Worm (Caenorhabditis elegans) whole organism, L1 larva: Measurements from ENCODE around the gene F59B1.2.

Experiments
- C04F5.9 ChIP-seq: sonication (generic microtip); optimal IDR thresholded peaks from 2 replicates; lab custom pipeline; 2016; ENCODE audit warnings: missing genetic modification characterization, missing compliant biosample characterization
- C16A3.4 ChIP-seq: fragments of 150-350 bp; optimal IDR thresholded peaks from 2 replicates; lab custom pipeline; 2014; ENCODE audit warnings: missing biosample characterization, missing genetic modification characterization
- C34B4.2 ChIP-seq: sonication (generic microtip); optimal IDR thresholded peaks from 2 replicates; lab custom pipeline; 2017; ENCODE audit warnings: mild to moderate bottlenecking, missing genetic modification characterization, missing compliant biosample characterization
- Y116A8C.19 ChIP-seq: sonication (generic microtip); optimal IDR thresholded peaks from 2 replicates; lab custom pipeline; 2016; ENCODE audit warnings: missing compliant biosample characterization, missing genetic modification characterization, borderline replicate concordance
- aly-2 ChIP-seq: fragments of 150-350 bp; optimal IDR thresholded peaks from 2 replicates; lab custom pipeline; 2014; ENCODE audit warnings: missing biosample characterization, missing genetic modification characterization
- ceh-8 ChIP-seq: fragments of 200-800 bp; sonication (Bioruptor generic); optimal IDR thresholded peaks from 2 replicates; lab custom pipeline; 2018; ENCODE audit warnings: mild to moderate bottlenecking, missing genetic modification characterization, moderate library complexity, missing compliant biosample characterization
- ceh-82 ChIP-seq, 3 experiments: fragments of 150-350 bp in 1 of 3; sonication (generic microtip) in 2 of 3; optimal IDR thresholded peaks; 2 replicates each; lab custom pipeline; 2014 to 2017; ENCODE audit warnings: missing biosample characterization in 3 of 3, missing genetic modification characterization in 3 of 3
- ces-1 ChIP-seq: fragments of 150-350 bp; optimal IDR thresholded peaks from 2 replicates; lab custom pipeline; 2014; ENCODE audit warnings: missing biosample characterization, missing genetic modification reagents, missing genetic modification characterization
- dpl-1 ChIP-seq, 3 experiments: fragments of 150-350 bp in 2 of 3; sonication (generic microtip) in 1 of 3; optimal IDR thresholded peaks; 2 replicates each; lab custom pipeline; 2014 to 2017; ENCODE audit warnings: missing biosample characterization in 3 of 3, missing genetic modification characterization in 3 of 3, missing genetic modification reagents in 3 of 3
- efl-1 ChIP-seq, 4 experiments: fragments of 150-350 bp; optimal IDR thresholded peaks in 3 of 4; peaks in 1 of 4; 1 replicate in 1 of 4; 2 replicates in 3 of 4; lab custom pipeline; 2014; ENCODE audit warnings: missing biosample characterization in 2 of 4, missing genetic modification characterization in 2 of 4, missing genetic modification reagents in 2 of 4
- efl-3 ChIP-seq: fragments of 200-800 bp; sonication (Bioruptor generic); optimal IDR thresholded peaks from 2 replicates; lab custom pipeline; 2018; ENCODE audit warnings: mild to moderate bottlenecking, missing genetic modification characterization, missing compliant biosample characterization
- egl-27 ChIP-seq, 2 experiments: fragments of 150-350 bp in 1 of 2; sonication (generic microtip); optimal IDR thresholded peaks; 3 replicates each; lab custom pipeline; 2017 to 2018; ENCODE audit warnings: missing biosample characterization in 2 of 2, missing genetic modification characterization in 2 of 2, missing genetic modification reagents in 2 of 2
- elt-2 ChIP-seq: sonication (generic microtip); optimal IDR thresholded peaks from 2 replicates; lab custom pipeline; 2016; ENCODE audit warnings: missing genetic modification characterization, mild to moderate bottlenecking, inconsistent platforms, missing compliant biosample characterization, missing genetic modification reagents
- hpl-2 ChIP-seq: fragments of 150-350 bp; optimal IDR thresholded peaks from 2 replicates; lab custom pipeline; 2014; ENCODE audit warnings: missing biosample characterization, missing genetic modification reagents, missing genetic modification characterization
- lin-13 ChIP-seq: fragments of 150-350 bp; optimal IDR thresholded peaks from 2 replicates; lab custom pipeline; 2014; ENCODE audit warnings: missing biosample characterization, missing genetic modification reagents, missing genetic modification characterization
- lin-14 ChIP-seq: fragments of 200-800 bp; sonication (Bioruptor generic); optimal IDR thresholded peaks from 2 replicates; lab custom pipeline; 2018; ENCODE audit warnings: mild to moderate bottlenecking, missing genetic modification characterization, moderate library complexity, missing compliant biosample characterization
- lin-15B ChIP-seq: fragments of 150-350 bp; sonication (generic microtip); optimal IDR thresholded peaks from 3 replicates; lab custom pipeline; 2014; ENCODE audit warnings: missing biosample characterization, missing genetic modification characterization
- lin-35 ChIP-seq, 2 experiments: fragments of 150-350 bp; optimal IDR thresholded peaks; 2 replicates each; lab custom pipeline; 2014; ENCODE audit warnings: missing biosample characterization in 2 of 2, missing genetic modification characterization in 2 of 2, missing genetic modification reagents in 2 of 2
- lin-39 ChIP-seq: fragments of 150-350 bp; optimal IDR thresholded peaks from 2 replicates; lab custom pipeline; 2014; ENCODE audit warnings: missing biosample characterization, missing genetic modification reagents, missing genetic modification characterization
- mef-2 ChIP-seq: fragments of 150-350 bp; optimal IDR thresholded peaks from 2 replicates; lab custom pipeline; 2014; ENCODE audit warnings: missing biosample characterization, missing genetic modification characterization
- mep-1 ChIP-seq: fragments of 150-350 bp; optimal IDR thresholded peaks from 2 replicates; lab custom pipeline; 2014; ENCODE audit warnings: missing biosample characterization, missing genetic modification characterization
- nhr-19 ChIP-seq: fragments of 200-800 bp; sonication (Bioruptor generic); conservative IDR thresholded peaks from 2 replicates; pipeline ENCODE4 v1.3.6; 2022; ENCODE audit warnings: missing genetic modification characterization, missing compliant biosample characterization
- nhr-20 ChIP-seq: sonication (generic microtip); optimal IDR thresholded peaks from 2 replicates; lab custom pipeline; 2016; ENCODE audit warnings: mild to moderate bottlenecking, missing genetic modification characterization, missing compliant biosample characterization
- nhr-237 ChIP-seq: fragments of 150-350 bp; optimal IDR thresholded peaks from 2 replicates; lab custom pipeline; 2014; ENCODE audit warnings: missing biosample characterization, missing genetic modification characterization
- nhr-47 ChIP-seq: sonication (generic microtip); optimal IDR thresholded peaks from 2 replicates; lab custom pipeline; 2016; ENCODE audit warnings: mild to moderate bottlenecking, missing genetic modification characterization, moderate library complexity, missing compliant biosample characterization
- nhr-71 ChIP-seq: sonication (generic microtip); optimal IDR thresholded peaks from 2 replicates; lab custom pipeline; 2016; ENCODE audit warnings: mild to moderate bottlenecking, missing genetic modification characterization, moderate library complexity, missing compliant biosample characterization
- nhr-76 ChIP-seq: sonication (generic microtip); optimal IDR thresholded peaks from 2 replicates; lab custom pipeline; 2017; ENCODE audit warnings: missing biosample characterization, missing genetic modification characterization
- nhr-77 ChIP-seq: fragments of 150-350 bp; optimal IDR thresholded peaks from 2 replicates; lab custom pipeline; 2014; ENCODE audit warnings: missing biosample characterization, missing genetic modification characterization
- pag-3 ChIP-seq: sonication (generic microtip); optimal IDR thresholded peaks from 2 replicates; lab custom pipeline; 2017; ENCODE audit warnings: missing genetic modification characterization, mild to moderate bottlenecking, missing compliant biosample characterization, antibody characterized with exemption, borderline replicate concordance; ENCODE audit not compliant: insufficient read depth
- pax-3 ChIP-seq: fragments of 200-800 bp; sonication (Bioruptor generic); optimal IDR thresholded peaks from 2 replicates; lab custom pipeline; 2018; ENCODE audit warnings: mild to moderate bottlenecking, missing genetic modification characterization, moderate library complexity, missing compliant biosample characterization
- rnt-1 ChIP-seq: sonication (generic microtip); optimal IDR thresholded peaks from 2 replicates; lab custom pipeline; 2016; ENCODE audit warnings: mild to moderate bottlenecking, missing genetic modification characterization, moderate library complexity, missing compliant biosample characterization
- snpc-4 ChIP-seq: fragments of 150-350 bp; optimal IDR thresholded peaks from 2 replicates; lab custom pipeline; 2014; ENCODE audit warnings: missing biosample characterization, missing genetic modification characterization
- sox-4 ChIP-seq: sonication (generic microtip); optimal IDR thresholded peaks from 2 replicates; lab custom pipeline; 2016; ENCODE audit warnings: missing genetic modification characterization, missing compliant biosample characterization
- sptf-1 ChIP-seq: fragments of 150-350 bp; optimal IDR thresholded peaks from 2 replicates; lab custom pipeline; 2014; ENCODE audit warnings: missing biosample characterization, missing genetic modification characterization
- swsn-7 ChIP-seq: sonication (generic microtip); optimal IDR thresholded peaks from 2 replicates; lab custom pipeline; 2016; ENCODE audit warnings: missing genetic modification characterization, missing compliant biosample characterization
- tbx-2 ChIP-seq: sonication (generic microtip); optimal IDR thresholded peaks from 2 replicates; lab custom pipeline; 2016; ENCODE audit warnings: missing genetic modification characterization, missing compliant biosample characterization
- tlp-1 ChIP-seq: fragments of 150-350 bp; optimal IDR thresholded peaks from 2 replicates; lab custom pipeline; 2014; ENCODE audit warnings: missing biosample characterization, missing genetic modification characterization
- unc-130 ChIP-seq: fragments of 150-350 bp; optimal IDR thresholded peaks from 2 replicates; lab custom pipeline; 2017; ENCODE audit warnings: missing biosample characterization, missing genetic modification characterization, inconsistent platforms
- unc-62 ChIP-seq: fragments of 150-350 bp; optimal IDR thresholded peaks from 2 replicates; lab custom pipeline; 2014; ENCODE audit warnings: missing biosample characterization, missing genetic modification reagents, missing genetic modification characterization
- unc-86 ChIP-seq: sonication (generic microtip); optimal IDR thresholded peaks from 2 replicates; lab custom pipeline; 2016; ENCODE audit warnings: missing genetic modification characterization, missing compliant biosample characterization
- unc-98 ChIP-seq: fragments of 200-800 bp; sonication (Bioruptor generic); IDR thresholded peaks from 2 replicates; pipeline ENCODE4 v1.3.6; 2022; ENCODE audit warnings: missing genetic modification characterization, missing compliant biosample characterization
- zag-1 ChIP-seq: fragments of 150-350 bp; optimal IDR thresholded peaks from 2 replicates; lab custom pipeline; 2014; ENCODE audit warnings: missing biosample characterization, missing genetic modification characterization

Gene F59B1.2

ce11 chrV:3647862-3648261, 14.7 kb downstream of the F59B1.2 start, which contains the start of gene F59B1.10:
TSS of gene F59B1.10 (minus strand) at chrV:3647962.
- no peak for TF ChIP-seq snpc-4 (tag; lab: Kevin White, UChicago)
- no peak for TF ChIP-seq nhr-237 (tag; lab: Kevin White, UChicago)
- TF ChIP-seq efl-1 (optimal IDR thresholded peaks at IDR 0.05; lab: Kevin White, UChicago) = no peak
- no peak for TF ChIP-seq efl-1 (GFP tag; optimal IDR thresholded peaks at IDR 0.05 in 1 of 2; lab: Kevin White, UChicago)
- TF ChIP-seq egl-27 (tag; optimal IDR thresholded peaks at IDR 0.05; lab: Kevin White, UChicago) = no peak
- no peak for TF ChIP-seq nhr-47 (tag; lab: Kevin White, UChicago)
- TF ChIP-seq zag-1 (tag; lab: Kevin White, UChicago) = no peak
- no peak for TF ChIP-seq mef-2
- no peak for TF ChIP-seq unc-86 (tag; lab: Kevin White, UChicago)
- no peak for TF ChIP-seq tlp-1
- TF ChIP-seq pag-3 (tag; lab: Kevin White, UChicago) = no peak
- TF ChIP-seq mep-1 = no peak
- no peak for TF ChIP-seq lin-13 (GFP tag; lab: Kevin White, UChicago)

ce11 chrV:3649473-3649872, 16.3 kb downstream of the F59B1.2 start, which contains the start of gene str-114:
TSS of gene str-114 (plus strand) at chrV:3649773.
- no peak for TF ChIP-seq nhr-71 (tag; lab: Kevin White, UChicago)
- no peak for TF ChIP-seq tlp-1
- no peak for TF ChIP-seq swsn-7 (tag; lab: Kevin White, UChicago)
- TF ChIP-seq aly-2 (tag; lab: Kevin White, UChicago) = no peak
- TF ChIP-seq pax-3 = no peak
- no peak for TF ChIP-seq unc-130 (tag; lab: Kevin White, UChicago)
- no peak for TF ChIP-seq ceh-8 (GFP tag; lab: Kevin White, UChicago)
- no peak for TF ChIP-seq nhr-77 (tag; lab: Kevin White, UChicago)
- TF ChIP-seq lin-14 = no peak
- no peak for TF ChIP-seq lin-35 (GFP tag; optimal IDR thresholded peaks at IDR 0.05; lab: Kevin White, UChicago)
- no peak for TF ChIP-seq nhr-19 (GFP tag; lab: Robert Waterston, UW)
- no peak for TF ChIP-seq sptf-1 (tag; lab: Kevin White, UChicago)
- TF ChIP-seq nhr-76 (tag; lab: Kevin White, UChicago) = no peak
- no peak for TF ChIP-seq tbx-2 (tag; lab: Kevin White, UChicago)
- no peak for TF ChIP-seq elt-2 (tag; lab: Kevin White, UChicago)
- TF ChIP-seq nhr-20 (tag; lab: Kevin White, UChicago) = no peak
- TF ChIP-seq rnt-1 (tag; lab: Kevin White, UChicago) = no peak
- no peak for TF ChIP-seq Y116A8C.19 (tag; lab: Kevin White, UChicago)
- no peak for TF ChIP-seq ceh-82 (tag; optimal IDR thresholded peaks at IDR 0.05; lab: Kevin White, UChicago)
- TF ChIP-seq dpl-1 (GFP tag; optimal IDR thresholded peaks at IDR 0.05; lab: Kevin White, UChicago) = no peak

ce11 chrV:3659472-3659871, 26.3 kb downstream of the F59B1.2 start, which contains the start of gene acr-23:
TSS of gene acr-23 (minus strand) at chrV:3659572.
- TF ChIP-seq lin-15B (tag; lab: Kevin White, UChicago) = no peak
- TF ChIP-seq, all 84 proteins: peak for 0

ce11 chrV:3666887-3667286, 33.7 kb downstream of the F59B1.2 start, which contains the start of gene str-113:
TSS of gene str-113 (minus strand) at chrV:3666987.
- no peak for TF ChIP-seq zag-1 (tag; lab: Kevin White, UChicago)
- TF ChIP-seq efl-3 (GFP tag; lab: Kevin White, UChicago) = no peak
- TF ChIP-seq ceh-8 (GFP tag; lab: Kevin White, UChicago) = no peak
- no peak for TF ChIP-seq C16A3.4 (tag; lab: Kevin White, UChicago)
- TF ChIP-seq unc-130 (tag; lab: Kevin White, UChicago) = no peak
- TF ChIP-seq nhr-19 (GFP tag; lab: Robert Waterston, UW) = no peak
- TF ChIP-seq C34B4.2 = no peak
- TF ChIP-seq hpl-2 (GFP tag; lab: Kevin White, UChicago) = no peak
- no peak for TF ChIP-seq ces-1 (GFP tag; lab: Kevin White, UChicago)
- no peak for TF ChIP-seq unc-98 (GFP tag; lab: Robert Waterston, UW)
- TF ChIP-seq nhr-20 (tag; lab: Kevin White, UChicago) = no peak
- no peak for TF ChIP-seq unc-62 (GFP tag; lab: Kevin White, UChicago)
- no peak for TF ChIP-seq sox-4 (tag; lab: Kevin White, UChicago)
- TF ChIP-seq mep-1 = no peak
- TF ChIP-seq rnt-1 (tag; lab: Kevin White, UChicago) = no peak
- no peak for TF ChIP-seq C04F5.9
- TF ChIP-seq lin-39 (tag; lab: Kevin White, UChicago) = no peak
